Fruit fly (Drosophila melanogaster): ENCODE data around the gene CG5653.

The CG5653 gene

DNA sequence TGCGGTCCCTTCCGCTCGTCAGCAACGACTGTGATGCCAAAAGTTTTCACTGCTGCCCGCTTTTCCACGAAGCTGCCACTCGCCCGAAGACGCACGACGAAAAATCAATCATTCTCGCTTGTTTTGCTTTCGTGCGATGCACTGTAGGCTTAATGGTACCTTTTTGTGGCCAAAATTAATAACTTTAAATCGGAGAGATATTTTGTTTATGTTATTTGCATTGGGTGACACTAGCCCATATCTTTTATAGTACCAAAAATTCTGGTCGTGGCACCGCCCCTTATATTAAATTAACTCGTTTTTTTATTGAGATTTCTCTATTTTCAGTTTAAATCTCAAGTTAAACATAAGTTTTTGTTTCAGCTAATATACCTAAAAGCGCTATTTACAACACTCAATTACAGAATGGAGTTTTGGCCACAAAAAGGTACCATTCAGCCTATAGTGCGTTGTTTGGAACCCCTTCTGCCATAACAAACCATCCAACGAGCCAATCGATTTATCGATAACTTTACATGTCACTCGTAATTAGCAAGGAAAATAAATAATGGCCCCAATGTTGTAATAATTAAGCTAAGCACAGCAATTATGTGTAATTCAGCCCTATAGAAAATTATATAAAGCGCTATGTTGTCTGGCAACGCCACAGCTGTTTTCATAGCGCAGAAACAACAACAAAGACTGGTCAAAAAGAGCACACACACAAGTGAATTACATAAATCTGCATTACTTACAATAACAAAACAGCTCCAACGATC lies 12.8 kb downstream of the CG5653 start (continued):
- TF ChIP-seq onecut (GFP tag; IDR thresholded peaks at IDR 0.05), result peak; percentile 95
- peak; percentile 64 for TF ChIP-seq bsh (GFP tag; optimal IDR thresholded peaks at IDR 0.05)
- no peak for TF ChIP-seq pnt (GFP tag; optimal IDR thresholded peaks at IDR 0.05)
- TF ChIP-seq Fer2 (tag; optimal IDR thresholded peaks at IDR 0.05), result peak; percentile 49
- no peak for TF ChIP-seq ssp (GFP tag; IDR thresholded peaks at IDR 0.05)
- peak; percentile 68 for TF ChIP-seq CG12299 (tag; optimal IDR thresholded peaks at IDR 0.05)
- TF ChIP-seq rib (GFP tag; IDR thresholded peaks at IDR 0.05), result no peak
- no peak for TF ChIP-seq Dbx (GFP tag; IDR thresholded peaks at IDR 0.05)
- TF ChIP-seq jumu (GFP tag; optimal IDR thresholded peaks at IDR 0.05), result peak; percentile 45
- TF ChIP-seq eve (GFP tag; optimal IDR thresholded peaks at IDR 0.05), result no peak
- peak; percentile 34 for TF ChIP-seq CG16815 (GFP tag; optimal IDR thresholded peaks at IDR 0.05)
- TF ChIP-seq pum (GFP tag; optimal IDR thresholded peaks at IDR 0.05), result peak; percentile 57
- peak; percentile 74 for TF ChIP-seq Oli (tag; optimal IDR thresholded peaks at IDR 0.05)
- TF ChIP-seq chn (GFP tag; optimal IDR thresholded peaks at IDR 0.05), result peak; percentile 2
- TF ChIP-seq CG31224 (GFP tag; IDR thresholded peaks at IDR 0.05), result peak; percentile 34; the same call in 1 of the 2 replicates
- peak; percentile 42 for TF ChIP-seq CG8281 (tag; optimal IDR thresholded peaks at IDR 0.05)
- peak; percentile 49 for TF ChIP-seq CG1233 (GFP tag; optimal IDR thresholded peaks at IDR 0.05)
- peak; percentile 69 for TF ChIP-seq PHDP (tag; optimal IDR thresholded peaks at IDR 0.05)
- no peak for TF ChIP-seq CG9215 (GFP tag; IDR thresholded peaks at IDR 0.05)
- no peak for TF ChIP-seq ab (GFP tag; optimal IDR thresholded peaks at IDR 0.05)
- peak; percentile 16 for TF ChIP-seq Side (GFP tag; optimal IDR thresholded peaks at IDR 0.05)
- no peak for TF ChIP-seq Hey (tag; optimal IDR thresholded peaks at IDR 0.05)
- TF ChIP-seq CG17361 (GFP tag; IDR thresholded peaks at IDR 0.05), result peak; percentile 83
- TF ChIP-seq Myb (GFP tag; optimal IDR thresholded peaks at IDR 0.05), result no peak
- TF ChIP-seq CG8290 (GFP tag; optimal IDR thresholded peaks at IDR 0.05), result no peak
- peak in 1 of 2 experiments; percentile 26 for TF ChIP-seq CG8290 (tag; optimal IDR thresholded peaks at IDR 0.05)
- 0 out of 2 replicates have a peak, but pooled peaks have one; percentile 38 for TF ChIP-seq al (GFP tag; IDR thresholded peaks at IDR 0.05)
- peak; percentile 55 for TF ChIP-seq CG9817 (tag; optimal IDR thresholded peaks at IDR 0.05)
- no peak for TF ChIP-seq CG8944 (GFP tag; optimal IDR thresholded peaks at IDR 0.05)
- TF ChIP-seq gcm (GFP tag; optimal IDR thresholded peaks at IDR 0.05), result peak; percentile 60
- peak; percentile 41 for TF ChIP-seq dmrt11E (tag; optimal IDR thresholded peaks at IDR 0.05)
- peak; percentile 36 for TF ChIP-seq CG4424 (GFP tag; optimal IDR thresholded peaks at IDR 0.05)
- TF ChIP-seq ind (GFP tag; optimal IDR thresholded peaks at IDR 0.05), result peak; percentile 13
- peak; percentile 29 for TF ChIP-seq gro (GFP tag; optimal IDR thresholded peaks at IDR 0.05)
- no peak for TF ChIP-seq inv (GFP tag; IDR thresholded peaks at IDR 0.05; ENCODE audit: partially characterized antibody)
- no peak for TF ChIP-seq fd64A (GFP tag; optimal IDR thresholded peaks at IDR 0.05)
- peak; percentile 28 for TF ChIP-seq CG12104 (GFP tag; optimal IDR thresholded peaks at IDR 0.05)
- peak; percentile 48 for TF ChIP-seq Mad (GFP tag; optimal IDR thresholded peaks at IDR 0.05)
- no peak for TF ChIP-seq hth (optimal IDR thresholded peaks at IDR 0.05)
- peak; percentile 72 for TF ChIP-seq CG17385 (GFP tag; optimal IDR thresholded peaks at IDR 0.05)
- no peak for TF ChIP-seq da (GFP tag; optimal IDR thresholded peaks at IDR 0.05)
- 0 out of 3 replicates have a peak, but pooled peaks have one; percentile 47 for TF ChIP-seq CG11093 (GFP tag; IDR thresholded peaks at IDR 0.05)
- TF ChIP-seq Hr3 (GFP tag; optimal IDR thresholded peaks at IDR 0.05), result peak; percentile 36
- peak; percentile 22 for TF ChIP-seq cato (GFP tag; optimal IDR thresholded peaks at IDR 0.05; ENCODE audit: borderline replicate concordance)
- TF ChIP-seq toy (GFP tag; IDR thresholded peaks at IDR 0.05), result no peak
- peak; percentile 55 for TF ChIP-seq CrebB (tag; optimal IDR thresholded peaks at IDR 0.05)
- peak; percentile 73 for TF ChIP-seq CG30403 (GFP tag; optimal IDR thresholded peaks at IDR 0.05)
- no peak for TF ChIP-seq CG2889 (GFP tag; IDR thresholded peaks at IDR 0.05)
- TF ChIP-seq CG12219 (GFP tag; optimal IDR thresholded peaks at IDR 0.05), result peak; percentile 56
- TF ChIP-seq CG32772 (GFP tag; IDR thresholded peaks at IDR 0.05), result no peak
- peak; percentile 82 for TF ChIP-seq CG18599 (GFP tag; optimal IDR thresholded peaks at IDR 0.05)
